Worm (Caenorhabditis elegans): ENCODE data around the gene oatr-1.

DNA sequence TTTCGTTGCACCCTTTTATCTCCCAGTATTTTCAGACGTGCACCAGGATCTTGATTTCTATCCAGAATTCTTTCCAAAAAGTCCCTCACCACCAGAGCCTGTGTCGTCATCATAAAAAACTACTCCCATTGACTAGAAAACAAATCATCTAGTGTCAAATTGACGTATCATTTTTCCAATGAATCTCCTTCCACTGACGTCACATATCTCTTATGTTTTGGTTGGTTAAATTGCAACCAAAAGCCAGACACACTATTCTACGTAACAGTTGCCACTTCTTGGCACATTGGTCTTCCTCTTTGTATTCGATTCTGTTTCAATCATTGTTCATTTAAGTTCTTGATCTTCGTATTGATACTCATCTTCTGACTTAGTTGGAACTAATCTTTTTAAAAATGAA is 2.1 kb upstream of the oatr-1 start:
- TF ChIP-seq W03F9.2 (tag; optimal IDR thresholded peaks at IDR 0.05) = no peak
- TF ChIP-seq him-1 (tag; optimal IDR thresholded peaks at IDR 0.05) = no peak

Measured in whole organism, L4/young adult.